Fruit fly (Drosophila melanogaster) whole organism, embryonic: ENCODE measurements around the gene CG13088.
A peak's percentile ranks its signal among the peaks of the same experiment; 100 is the strongest.

Experiments
- Awh ChIP-seq: fragments of 200-800 bp; sonication (Bioruptor generic); IDR thresholded peaks from 2 replicates; pipeline ENCODE4, ENCODE4 v1.3.6; 2022; ENCODE audit warnings: missing biosample characterization, missing genetic modification characterization
- Bgb ChIP-seq: fragments of 200-800 bp; sonication (Bioruptor generic); IDR thresholded peaks from 2 replicates; pipeline ENCODE4 v1.3.6; 2022; ENCODE audit warnings: missing biosample characterization, missing genetic modification characterization; ENCODE audit not compliant: partially characterized antibody
- CG10979 ChIP-seq: fragments of 200-800 bp; sonication (Bioruptor generic); optimal IDR thresholded peaks from 2 replicates; lab custom pipeline; 2018; ENCODE audit warnings: missing biosample characterization, mild to moderate bottlenecking, missing genetic modification characterization, moderate library complexity
- CG11504 ChIP-seq: fragments of 200-800 bp; sonication (Bioruptor generic); optimal IDR thresholded peaks from 3 replicates; lab custom pipeline; 2019; ENCODE audit warnings: missing biosample characterization, mild to moderate bottlenecking, missing genetic modification characterization, moderate library complexity
- CG12104 ChIP-seq: fragments of 200-800 bp; sonication (Bioruptor generic); optimal IDR thresholded peaks from 3 replicates; lab custom pipeline; 2016; ENCODE audit warnings: missing biosample characterization, missing genetic modification characterization
- CG12391 ChIP-seq: fragments of 200-800 bp; sonication (Bioruptor generic); optimal IDR thresholded peaks from 3 replicates; lab custom pipeline; 2018; ENCODE audit warnings: missing biosample characterization, mild to moderate bottlenecking, missing genetic modification characterization, moderate library complexity
- CG12769 ChIP-seq: fragments of 200-800 bp; sonication (Bioruptor generic); optimal IDR thresholded peaks from 2 replicates; lab custom pipeline; 2019; ENCODE audit warnings: missing biosample characterization, mild to moderate bottlenecking, missing genetic modification characterization, moderate library complexity
- CG14710 ChIP-seq: fragments of 200-800 bp; sonication (Bioruptor generic); optimal IDR thresholded peaks from 3 replicates; lab custom pipeline; 2019; ENCODE audit warnings: missing biosample characterization, mild to moderate bottlenecking, missing genetic modification characterization, moderate library complexity
- CG1602 ChIP-seq: fragments of 200-800 bp; sonication (Bioruptor generic); optimal IDR thresholded peaks from 3 replicates; lab custom pipeline; 2016; ENCODE audit warnings: missing biosample characterization, missing genetic modification characterization
- CG18599 ChIP-seq: fragments of 200-800 bp; sonication (Bioruptor generic); optimal IDR thresholded peaks from 3 replicates; lab custom pipeline; 2017; ENCODE audit warnings: missing biosample characterization, missing genetic modification characterization, mild to moderate bottlenecking, moderate library complexity, missing genetic modification reagents
- CG2129 ChIP-seq: fragments of 200-800 bp; sonication (Bioruptor generic); IDR thresholded peaks from 2 replicates; pipeline ENCODE4 v1.3.6; 2022; ENCODE audit warnings: missing biosample characterization, missing genetic modification characterization; ENCODE audit not compliant: partially characterized antibody
- CG30431 ChIP-seq: fragments of 200-800 bp; sonication (Bioruptor generic); optimal IDR thresholded peaks from 2 replicates; lab custom pipeline; 2017; ENCODE audit warnings: missing biosample characterization, missing genetic modification characterization
- CG4360 ChIP-seq: fragments of 200-800 bp; sonication (Bioruptor generic); IDR thresholded peaks from 2 replicates; pipeline ENCODE4 v1.3.6; 2022; ENCODE audit warnings: missing biosample characterization, missing genetic modification characterization
- CG5245 ChIP-seq: fragments of 200-800 bp; sonication (Bioruptor generic); optimal IDR thresholded peaks from 3 replicates; lab custom pipeline; 2016; ENCODE audit warnings: missing biosample characterization, missing genetic modification characterization
- CG6175 ChIP-seq: fragments of 200-800 bp; sonication (Bioruptor generic); IDR thresholded peaks from 3 replicates; pipeline ENCODE4 v1.3.6; 2022; ENCODE audit warnings: missing biosample characterization, missing genetic modification characterization
- CG6689 ChIP-seq: fragments of 200-800 bp; sonication (Bioruptor generic); IDR thresholded peaks from 2 replicates; pipeline ENCODE4 v1.3.6; 2022; ENCODE audit warnings: missing biosample characterization, missing genetic modification characterization
- CG7357 ChIP-seq: fragments of 200-800 bp; sonication (Bioruptor generic); IDR thresholded peaks from 3 replicates; pipeline ENCODE4 v1.3.6; 2022; ENCODE audit warnings: missing biosample characterization, missing genetic modification characterization
- CG7786 ChIP-seq: fragments of 200-800 bp; sonication (Bioruptor generic); optimal IDR thresholded peaks from 2 replicates; lab custom pipeline; 2016; ENCODE audit warnings: missing biosample characterization, missing genetic modification characterization
- CG7928 ChIP-seq: fragments of 200-800 bp; sonication (Bioruptor generic); optimal IDR thresholded peaks from 2 replicates; lab custom pipeline; 2017; ENCODE audit warnings: missing biosample characterization, mild to moderate bottlenecking, missing genetic modification characterization
- Chrac-16 ChIP-seq: fragments of 200-800 bp; sonication (Bioruptor generic); optimal IDR thresholded peaks from 3 replicates; lab custom pipeline; 2016; ENCODE audit warnings: missing biosample characterization, missing genetic modification characterization
- CkIIα-i1 ChIP-seq: fragments of 200-800 bp; sonication (Bioruptor generic); IDR thresholded peaks from 2 replicates; pipeline ENCODE4 v1.3.6; 2022; ENCODE audit warnings: missing biosample characterization, missing genetic modification characterization
- D19B ChIP-seq: fragments of 200-800 bp; sonication (Bioruptor generic); optimal IDR thresholded peaks from 2 replicates; lab custom pipeline; 2017; ENCODE audit warnings: missing biosample characterization, mild to moderate bottlenecking, missing genetic modification characterization
- Dbx ChIP-seq: fragments of 200-800 bp; sonication (Bioruptor generic); IDR thresholded peaks from 3 replicates; pipeline ENCODE4 v1.3.6; 2022; ENCODE audit warnings: missing biosample characterization, missing genetic modification characterization
- E2f2 ChIP-seq: fragments of 200-800 bp; sonication (Bioruptor generic); IDR thresholded peaks from 2 replicates; pipeline ENCODE4 v1.3.6; 2022; ENCODE audit warnings: missing biosample characterization, missing genetic modification characterization
- Eip74EF ChIP-seq, 2 experiments: fragments of 200-800 bp in 1 of 2; fragments of >200 bp in 1 of 2; sonication (Bioruptor generic) in 1 of 2; optimal IDR thresholded peaks; 2 replicates each; lab custom pipeline; 2017 to 2019; ENCODE audit warnings: missing biosample characterization in 2 of 2, missing genetic modification characterization in 2 of 2, mild to moderate bottlenecking in 1 of 2, moderate library complexity in 1 of 2
- Ets65A ChIP-seq: fragments of 200-800 bp; sonication (Bioruptor generic); peaks from one replicate; lab custom pipeline; 2016; ENCODE audit warnings: missing biosample characterization, missing genetic modification characterization
- HmgZ ChIP-seq: fragments of 200-800 bp; sonication (Bioruptor generic); optimal IDR thresholded peaks from 2 replicates; lab custom pipeline; 2018; ENCODE audit warnings: missing biosample characterization, mild to moderate bottlenecking, missing genetic modification characterization
- Hmx ChIP-seq: fragments of 200-800 bp; sonication (Bioruptor generic); optimal IDR thresholded peaks from 2 replicates; lab custom pipeline; 2016; ENCODE audit warnings: missing biosample characterization, missing genetic modification characterization
- Nf-YC ChIP-seq: fragments of 200-800 bp; optimal IDR thresholded peaks from 3 replicates; lab custom pipeline; 2019; ENCODE audit warnings: missing biosample characterization, mild to moderate bottlenecking, missing genetic modification characterization, moderate library complexity
- Ravus ChIP-seq: fragments of 200-800 bp; sonication (Bioruptor generic); IDR thresholded peaks from 2 replicates; pipeline ENCODE4 v1.3.6; 2022; ENCODE audit warnings: missing biosample characterization, missing genetic modification characterization
- Tbp ChIP-seq: fragments of >200 bp; optimal IDR thresholded peaks from 2 replicates; lab custom pipeline; 2018; ENCODE audit warnings: missing biosample characterization, missing genetic modification characterization
- Usf ChIP-seq: fragments of 200-800 bp; sonication (Bioruptor generic); optimal IDR thresholded peaks from 2 replicates; lab custom pipeline; 2017; ENCODE audit warnings: missing genotype, missing biosample characterization, missing genetic modification characterization
- ase ChIP-seq: fragments of 200-800 bp; sonication (Bioruptor generic); IDR thresholded peaks from 3 replicates; pipeline ENCODE4 v1.3.6; 2022; ENCODE audit warnings: missing biosample characterization, missing genetic modification characterization
- bowl ChIP-seq: fragments of 200-800 bp; sonication (Bioruptor generic); IDR thresholded peaks from 2 replicates; pipeline ENCODE4 v1.3.6; 2022; ENCODE audit warnings: missing biosample characterization, missing genetic modification characterization
- br ChIP-seq: fragments of >200 bp; optimal IDR thresholded peaks from 2 replicates; lab custom pipeline; 2017
- chn ChIP-seq: fragments of 200-800 bp; sonication (Bioruptor generic); optimal IDR thresholded peaks from 2 replicates; lab custom pipeline; 2016; ENCODE audit warnings: missing biosample characterization, missing genetic modification characterization
- ci ChIP-seq: fragments of 200-800 bp; sonication (Bioruptor generic); IDR thresholded peaks from 3 replicates; pipeline ENCODE4 v1.3.6; 2022; ENCODE audit warnings: missing biosample characterization, missing genetic modification characterization
- dimm ChIP-seq: fragments of 200-800 bp; sonication (Bioruptor generic); IDR thresholded peaks from 2 replicates; pipeline ENCODE4 v1.3.6; 2022; ENCODE audit warnings: missing biosample characterization, missing genetic modification characterization
- ems ChIP-seq: fragments of 200-800 bp; sonication (Bioruptor generic); optimal IDR thresholded peaks from 3 replicates; lab custom pipeline; 2016; ENCODE audit warnings: missing biosample characterization, missing genetic modification characterization
- eyg ChIP-seq: fragments of 200-800 bp; sonication (Bioruptor generic); optimal IDR thresholded peaks from 3 replicates; lab custom pipeline; 2016; ENCODE audit warnings: missing biosample characterization, missing genetic modification characterization
- gce ChIP-seq: fragments of 200-800 bp; sonication (Bioruptor generic); IDR thresholded peaks from 3 replicates; pipeline ENCODE4 v1.3.6; 2022; ENCODE audit warnings: missing biosample characterization, missing genetic modification characterization
- gem ChIP-seq: fragments of 200-800 bp; sonication (Bioruptor generic); optimal IDR thresholded peaks from 2 replicates; lab custom pipeline; 2019; ENCODE audit warnings: missing biosample characterization, mild to moderate bottlenecking, missing genetic modification characterization, moderate library complexity
- hbn ChIP-seq: fragments of 200-800 bp; sonication (Bioruptor generic); IDR thresholded peaks from 2 replicates; pipeline ENCODE4 v1.3.6; 2022; ENCODE audit warnings: missing biosample characterization, missing genetic modification characterization; ENCODE audit not compliant: partially characterized antibody
- oc ChIP-seq: fragments of 200-800 bp; sonication (Bioruptor generic); optimal IDR thresholded peaks from 2 replicates; lab custom pipeline; 2018; ENCODE audit warnings: missing biosample characterization, mild to moderate bottlenecking, missing genetic modification characterization, moderate library complexity
- odd ChIP-seq: fragments of 200-800 bp; sonication (Bioruptor generic); optimal IDR thresholded peaks from 2 replicates; lab custom pipeline; 2017; ENCODE audit warnings: missing biosample characterization, mild to moderate bottlenecking, missing genetic modification characterization
- onecut ChIP-seq: fragments of 200-800 bp; sonication (Bioruptor generic); IDR thresholded peaks from 2 replicates; pipeline ENCODE4 v1.3.6; 2022; ENCODE audit warnings: missing biosample characterization, missing genetic modification characterization
- ssp ChIP-seq: fragments of 200-800 bp; sonication (Bioruptor generic); IDR thresholded peaks from 2 replicates; pipeline ENCODE4 v1.3.6; 2022; ENCODE audit warnings: missing biosample characterization, missing genetic modification characterization
- sug ChIP-seq: fragments of 200-800 bp; optimal IDR thresholded peaks from 2 replicates; lab custom pipeline; 2019; ENCODE audit warnings: missing biosample characterization, mild to moderate bottlenecking, missing genetic modification characterization, moderate library complexity
- tin ChIP-seq: fragments of 200-800 bp; sonication (Bioruptor generic); optimal IDR thresholded peaks from 3 replicates; lab custom pipeline; 2016; ENCODE audit warnings: missing biosample characterization, missing genetic modification characterization
- tll ChIP-seq, 2 experiments: fragments of 200-800 bp in 1 of 2; fragments of >200 bp in 1 of 2; sonication (Bioruptor generic) in 1 of 2; optimal IDR thresholded peaks; 2 replicates each; lab custom pipeline; 2017 to 2019; ENCODE audit warnings: missing biosample characterization in 2 of 2, missing genetic modification characterization in 2 of 2, mild to moderate bottlenecking in 1 of 2, moderate library complexity in 1 of 2
- tna ChIP-seq: fragments of 200-800 bp; sonication (Bioruptor generic); IDR thresholded peaks from 2 replicates; pipeline ENCODE4 v1.3.6; 2022; ENCODE audit warnings: missing biosample characterization, missing genetic modification characterization; ENCODE audit not compliant: partially characterized antibody
- toy ChIP-seq: fragments of 200-800 bp; sonication (Bioruptor generic); IDR thresholded peaks from 2 replicates; pipeline ENCODE4 v1.3.6; 2022; ENCODE audit warnings: missing biosample characterization, missing genetic modification characterization

The CG13088 gene

DNA sequence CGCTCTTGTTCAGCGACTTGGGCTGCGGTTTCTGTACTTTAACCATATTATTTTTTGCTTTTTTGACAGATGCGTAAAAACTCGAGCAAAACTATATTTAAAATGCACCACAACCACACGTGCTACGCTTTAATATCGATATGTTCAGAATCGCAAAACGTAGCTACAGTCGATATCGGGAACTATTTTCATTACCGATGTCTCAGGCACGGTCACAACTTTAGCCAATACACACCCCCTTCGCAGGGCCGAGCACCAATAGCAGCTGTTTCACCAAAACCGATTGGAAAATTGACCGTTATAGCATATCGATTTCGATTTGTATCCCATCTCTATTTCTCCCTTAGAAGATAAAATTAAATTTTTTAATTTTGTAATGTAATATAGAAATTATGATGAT, 22.9 kb downstream of the CG13088 start, which contains the start of gene CG13096 (continued):
- TF ChIP-seq gem (tag; lab: Kevin White, UChicago): no peak
- TF ChIP-seq dimm (GFP tag; lab: Robert Waterston, UW): no peak
- TF ChIP-seq CG6689 (GFP tag; lab: Robert Waterston, UW): no peak
- peak; percentile 16 for TF ChIP-seq tin (GFP tag; lab: Kevin White, UChicago)
- no peak; the same call in 1 of the 2 replicates for TF ChIP-seq onecut (GFP tag; lab: Robert Waterston, UW)
- peak; percentile 83 for TF ChIP-seq Ets65A (GFP tag; lab: Kevin White, UChicago)
- no peak for TF ChIP-seq toy (GFP tag; lab: Robert Waterston, UW)
- TF ChIP-seq ems (GFP tag; lab: Kevin White, UChicago): no peak
- TF ChIP-seq ci: no peak; the same call in 2 of the 3 replicates
- peak; percentile 97 for TF ChIP-seq tna (GFP tag; lab: Robert Waterston, UW)
- no peak for TF ChIP-seq CG7786 (GFP tag; lab: Kevin White, UChicago)
- peak; percentile 81 for TF ChIP-seq CG7928
- no peak for TF ChIP-seq eyg (GFP tag; lab: Kevin White, UChicago)
- TF ChIP-seq D19B (GFP tag; lab: Kevin White, UChicago): no peak
- TF ChIP-seq bowl (GFP tag; lab: Robert Waterston, UW): no peak
- no peak for TF ChIP-seq Awh (GFP tag; lab: Robert Waterston, UW)
- no peak for TF ChIP-seq CG30431
- peak; percentile 86 for TF ChIP-seq HmgZ (tag; lab: Kevin White, UChicago)
- TF ChIP-seq CG4360 (GFP tag; lab: Robert Waterston, UW): no peak
- TF ChIP-seq Bgb (GFP tag; lab: Robert Waterston, UW): peak; percentile 99
- TF ChIP-seq Chrac-16: no peak
- peak; percentile 32 for TF ChIP-seq chn (GFP tag; lab: Kevin White, UChicago)
- peak; percentile 25; the same call in 1 of the 3 replicates for TF ChIP-seq ase (GFP tag; lab: Robert Waterston, UW)
- no peak for TF ChIP-seq CG1602
- TF ChIP-seq CG10979 (tag; lab: Kevin White, UChicago): no peak
- no peak for TF ChIP-seq CG12104 (GFP tag; lab: Kevin White, UChicago)
- TF ChIP-seq Tbp (GFP tag; lab: Kevin White, UChicago): no peak
- peak; percentile 81 for TF ChIP-seq Nf-YC
- no peak for TF ChIP-seq ssp (GFP tag; lab: Robert Waterston, UW)
- TF ChIP-seq gce (GFP tag; lab: Robert Waterston, UW): no peak
- TF ChIP-seq CG12769 (tag; lab: Kevin White, UChicago): no peak
- TF ChIP-seq hbn (GFP tag; lab: Robert Waterston, UW): peak; percentile 99
- no peak for TF ChIP-seq CkIIα-i1 (GFP tag; lab: Robert Waterston, UW)
- TF ChIP-seq sug (tag; lab: Kevin White, UChicago): no peak
- peak; percentile 44 for TF ChIP-seq CG12391
- TF ChIP-seq CG7357 (GFP tag; lab: Robert Waterston, UW): no peak
- no peak for TF ChIP-seq Usf (GFP tag; lab: Kevin White, UChicago)
- peak; percentile 86 for TF ChIP-seq E2f2
- TF ChIP-seq, all 482 proteins: peak for 146

DNA sequence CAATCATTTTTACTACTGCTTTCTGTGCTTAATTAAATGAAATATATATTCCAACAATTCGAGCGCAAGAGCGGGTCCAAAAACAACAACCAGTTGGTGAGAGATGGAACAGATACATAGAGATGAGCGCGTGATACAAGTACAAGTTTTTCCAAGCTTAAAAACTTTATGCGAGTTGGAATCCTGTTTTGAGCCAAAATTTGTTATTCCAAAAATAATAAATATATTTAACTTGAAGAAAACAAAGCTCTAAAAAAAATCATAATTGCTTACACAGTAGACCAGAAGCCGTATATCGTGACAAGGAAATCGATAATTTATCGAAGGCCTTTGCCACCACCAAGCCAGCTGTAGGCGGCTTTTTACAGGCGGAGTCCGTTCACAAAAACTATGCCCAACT, 26.0 kb downstream of the CG13088 start, which contains the start of the genes CG13097 and PIG-U:
Gene CG13097 (minus strand): TSS at position 121 of the 400 bp plus-strand sequence.
Gene PIG-U (plus strand): TSS at position 349 of the 400 bp plus-strand sequence.
- TF ChIP-seq odd (GFP tag; lab: Kevin White, UChicago) (peak; percentile 33), br (lab: Kevin White, UChicago) (no peak), CG6689 (GFP tag; lab: Robert Waterston, UW) (peak; percentile 78), Hmx (GFP tag; lab: Kevin White, UChicago) (peak; percentile 35), Eip74EF (GFP tag; optimal IDR thresholded peaks at IDR 0.05; lab: Kevin White, UChicago) (no peak), CG6175 (0 out of 3 replicates have a peak, but pooled peaks have one; percentile 41), CG5245 (GFP tag; lab: Kevin White, UChicago) (peak; percentile 58), CG2129 (GFP tag; lab: Robert Waterston, UW) (peak; percentile 97), gce (GFP tag; lab: Robert Waterston, UW) (no peak), Dbx (GFP tag; lab: Robert Waterston, UW) (peak; percentile 87), CG12391 (peak; percentile 91), tll (GFP tag; optimal IDR thresholded peaks at IDR 0.05; lab: Kevin White, UChicago) (no peak), CG11504 (no peak), CG14710 (peak; percentile 89), CG18599 (no peak), sug (tag; lab: Kevin White, UChicago) (peak; percentile 88), Ravus (GFP tag; lab: Robert Waterston, UW) (no peak), oc (no peak)
